Fruit fly (Drosophila melanogaster) whole organism, wandering third instar larva: ENCODE data around the gene CG9961.

Source experiments
- Abd-B ChIP-seq: fragments of >200 bp; optimal IDR thresholded peaks from 2 replicates; lab custom pipeline; 2017; ENCODE audit warnings: missing biosample characterization, missing genetic modification characterization
- CG32264 ChIP-seq: fragments of 200-800 bp; sonication (Bioruptor generic); optimal IDR thresholded peaks from 2 replicates; lab custom pipeline; 2016; ENCODE audit warnings: missing biosample characterization, missing genetic modification characterization
- CG9705 ChIP-seq: fragments of 200-800 bp; sonication (Bioruptor generic); optimal IDR thresholded peaks from 2 replicates; lab custom pipeline; 2018; ENCODE audit warnings: missing biosample characterization, mild to moderate bottlenecking, missing genetic modification characterization
- CrebA ChIP-seq: fragments of 200-800 bp; sonication (Bioruptor generic); optimal IDR thresholded peaks from 2 replicates; lab custom pipeline; 2016; ENCODE audit warnings: missing biosample characterization, mild to moderate bottlenecking, missing genetic modification characterization, borderline replicate concordance
- Dfd ChIP-seq: fragments of >200 bp; optimal IDR thresholded peaks from 2 replicates; lab custom pipeline; 2017; ENCODE audit warnings: missing biosample characterization, missing genetic modification characterization
- Dif ChIP-seq: fragments of 200-275, 200-300 bp; sonication (Bioruptor generic); optimal IDR thresholded peaks from 2 replicates; lab custom pipeline; 2018; ENCODE audit warnings: missing biosample characterization, missing genetic modification characterization; ENCODE audit not compliant: partially characterized antibody
- GATAd ChIP-seq: sonication (Bioruptor generic); optimal IDR thresholded peaks from 2 replicates; lab custom pipeline; 2016; ENCODE audit warnings: missing biosample characterization, missing genetic modification characterization
- HLH106 ChIP-seq: fragments of 200-800 bp; optimal IDR thresholded peaks from 3 replicates; lab custom pipeline; 2019; ENCODE audit warnings: missing biosample characterization, mild to moderate bottlenecking, missing genetic modification characterization, moderate library complexity
- Hnf4 ChIP-seq: fragments of 200-800 bp; sonication (Bioruptor generic); optimal IDR thresholded peaks from 2 replicates; lab custom pipeline; 2016; ENCODE audit warnings: missing biosample characterization, mild to moderate bottlenecking, missing genetic modification characterization
- Hr83 ChIP-seq: fragments of 200-300 bp; sonication (Bioruptor generic); optimal IDR thresholded peaks from 2 replicates; lab custom pipeline; 2016; ENCODE audit warnings: missing biosample characterization, mild to moderate bottlenecking, missing genetic modification characterization, moderate library complexity; ENCODE audit not compliant: poor library complexity, severe bottlenecking
- Jra ChIP-seq: sonication (Bioruptor generic); optimal IDR thresholded peaks from 2 replicates; lab custom pipeline; 2016; ENCODE audit warnings: missing biosample characterization, missing genetic modification characterization
- Mio ChIP-seq: sonication (Bioruptor generic); optimal IDR thresholded peaks from 2 replicates; lab custom pipeline; 2016; ENCODE audit warnings: missing biosample characterization, missing genetic modification characterization
- Myc ChIP-seq: fragments of >200 bp; optimal IDR thresholded peaks from 2 replicates; lab custom pipeline; 2017
- N ChIP-seq: fragments of >200 bp; optimal IDR thresholded peaks from 2 replicates; lab custom pipeline; 2018; ENCODE audit warnings: missing biosample characterization, missing external identifiers, missing genetic modification characterization
- OdsH ChIP-seq: fragments of 200-800 bp; sonication (Bioruptor generic); optimal IDR thresholded peaks from 2 replicates; lab custom pipeline; 2016; ENCODE audit warnings: missing biosample characterization, mild to moderate bottlenecking, missing genetic modification characterization
- Rel ChIP-seq, 2 experiments: fragments of 200-800 bp; sonication (Bioruptor generic) in 1 of 2; optimal IDR thresholded peaks; 2 replicates in 1 of 2; 3 replicates in 1 of 2; lab custom pipeline; 2016 to 2019; ENCODE audit warnings: mild to moderate bottlenecking in 2 of 2, missing biosample characterization in 2 of 2, missing genetic modification characterization in 2 of 2, moderate library complexity in 1 of 2
- Sp1 ChIP-seq: fragments of 200-800 bp; sonication (Bioruptor generic); optimal IDR thresholded peaks from 3 replicates; lab custom pipeline; 2019; ENCODE audit warnings: missing biosample characterization, mild to moderate bottlenecking, missing genetic modification characterization, moderate library complexity
- Vsx2 ChIP-seq: fragments of 200-300, 225-300 bp; sonication (Bioruptor generic); optimal IDR thresholded peaks from 2 replicates; lab custom pipeline; 2018; ENCODE audit warnings: missing biosample characterization, missing genetic modification characterization; ENCODE audit not compliant: partially characterized antibody
- br ChIP-seq: fragments of 200-800 bp; sonication (Bioruptor generic); optimal IDR thresholded peaks from 2 replicates; lab custom pipeline; 2016; ENCODE audit warnings: missing biosample characterization, missing genetic modification characterization
- brk ChIP-seq: fragments of 200-800 bp; sonication (Bioruptor generic); optimal IDR thresholded peaks from 2 replicates; lab custom pipeline; 2016; ENCODE audit warnings: missing biosample characterization, mild to moderate bottlenecking, missing genetic modification characterization
- dl ChIP-seq, 2 experiments: fragments of 175-275, 200-275 bp in 1 of 2; fragments of 200-275 bp in 1 of 2; sonication (Bioruptor generic); optimal IDR thresholded peaks; lab custom pipeline; 2018; ENCODE audit warnings: mild to moderate bottlenecking in 2 of 2, missing biosample characterization in 2 of 2, missing genetic modification characterization in 2 of 2, moderate library complexity in 2 of 2; ENCODE audit not compliant: partially characterized antibody in 2 of 2, insufficient read depth in 1 of 2
- dmrt93B ChIP-seq: fragments of 200-800 bp; sonication (Bioruptor generic); optimal IDR thresholded peaks from 2 replicates; lab custom pipeline; 2018; ENCODE audit warnings: missing biosample characterization, mild to moderate bottlenecking, missing genetic modification characterization
- dsf ChIP-seq: sonication (Bioruptor generic); optimal IDR thresholded peaks from 2 replicates; lab custom pipeline; 2016; ENCODE audit warnings: missing biosample characterization, missing genetic modification characterization, borderline replicate concordance
- ey ChIP-seq: fragments of 200-800 bp; sonication (Bioruptor generic); optimal IDR thresholded peaks from 2 replicates; lab custom pipeline; 2016; ENCODE audit warnings: missing biosample characterization, missing genetic modification characterization
- foxo ChIP-seq, 2 experiments: fragments of 200-800 bp; sonication (Bioruptor generic); optimal IDR thresholded peaks; 2 replicates in 1 of 2; 3 replicates in 1 of 2; lab custom pipeline; 2016 to 2017; ENCODE audit warnings: missing biosample characterization in 2 of 2, missing genetic modification characterization in 2 of 2
- fru ChIP-seq: fragments of 200-800 bp; sonication (Bioruptor generic); optimal IDR thresholded peaks from 3 replicates; lab custom pipeline; 2016; ENCODE audit warnings: missing biosample characterization, mild to moderate bottlenecking, missing genetic modification characterization
- h ChIP-seq: fragments of 200-800 bp; sonication (Bioruptor generic); optimal IDR thresholded peaks from 3 replicates; lab custom pipeline; 2016; ENCODE audit warnings: missing biosample characterization, mild to moderate bottlenecking, missing genetic modification characterization
- jim ChIP-seq: fragments of 175-275, 200-325 bp; sonication (Bioruptor generic); optimal IDR thresholded peaks from 2 replicates; lab custom pipeline; 2016; ENCODE audit warnings: missing biosample characterization, mild to moderate bottlenecking, missing genetic modification characterization
- lola ChIP-seq: fragments of >200 bp; optimal IDR thresholded peaks from 2 replicates; lab custom pipeline; 2017; ENCODE audit warnings: missing biosample characterization, missing genetic modification characterization
- psq ChIP-seq: fragments of 200-800 bp; sonication (Bioruptor generic); optimal IDR thresholded peaks from 3 replicates; lab custom pipeline; 2017; ENCODE audit warnings: missing biosample characterization, mild to moderate bottlenecking, missing genetic modification characterization, moderate library complexity
- rgr ChIP-seq: fragments of 200-800 bp; sonication (Bioruptor generic); optimal IDR thresholded peaks from 3 replicates; lab custom pipeline; 2016; ENCODE audit warnings: missing biosample characterization, mild to moderate bottlenecking, missing genetic modification characterization
- sv ChIP-seq: fragments of 200-800 bp; sonication (Bioruptor generic); optimal IDR thresholded peaks from 3 replicates; lab custom pipeline; 2016; ENCODE audit warnings: missing biosample characterization, missing genetic modification characterization
- usp ChIP-seq: fragments of >200 bp; optimal IDR thresholded peaks from 2 replicates; lab custom pipeline; 2017; ENCODE audit warnings: missing biosample characterization, missing genetic modification characterization
- woc ChIP-seq: sonication (Bioruptor generic); optimal IDR thresholded peaks from 2 replicates; lab custom pipeline; 2016; ENCODE audit warnings: missing biosample characterization, mild to moderate bottlenecking, missing genetic modification characterization

Gene CG9961

dm6 chr2L:2750337-2751084 lies 5.8 kb upstream of the CG9961 start (continued):
- TF ChIP-seq dsf (GFP tag; lab: Kevin White, UChicago) = no peak

dm6 chr2L:2749144-2749766 lies 4.5 kb upstream of the CG9961 start:
- no peak for TF ChIP-seq dsf (GFP tag; lab: Kevin White, UChicago)
- TF ChIP-seq Jra (GFP tag; lab: Kevin White, UChicago) = no peak
- TF ChIP-seq rgr (GFP tag; lab: Kevin White, UChicago) = peak; percentile 7
- peak; percentile 81 for TF ChIP-seq Myc (lab: Kevin White, UChicago)
- no peak for TF ChIP-seq Rel (GFP tag; optimal IDR thresholded peaks at IDR 0.05; lab: Kevin White, UChicago)
- peak; percentile 43 for TF ChIP-seq Rel (tag; optimal IDR thresholded peaks at IDR 0.05; lab: Kevin White, UChicago)
- TF ChIP-seq CG9705 (GFP tag; lab: Kevin White, UChicago) = no peak
- TF ChIP-seq Hr83 (GFP tag; lab: Kevin White, UChicago) = peak; percentile 0
- TF ChIP-seq ey (GFP tag; lab: Kevin White, UChicago) = no peak
- no peak for TF ChIP-seq lola
- TF ChIP-seq CG32264 = no peak
- no peak for TF ChIP-seq brk (GFP tag; lab: Kevin White, UChicago)
- TF ChIP-seq foxo (GFP tag; optimal IDR thresholded peaks at IDR 0.05; lab: Kevin White, UChicago) = peak in 1 of 2 experiments; percentile 56
- no peak for TF ChIP-seq CrebA
- TF ChIP-seq Abd-B (GFP tag; lab: Kevin White, UChicago) = no peak
- no peak for TF ChIP-seq usp
- TF ChIP-seq woc = peak; percentile 77
- TF ChIP-seq Mio (GFP tag; lab: Kevin White, UChicago) = no peak
- TF ChIP-seq h (GFP tag; lab: Kevin White, UChicago) = peak; percentile 14
- TF ChIP-seq dl (GFP tag; optimal IDR thresholded peaks at IDR 0.05; lab: Kevin White, UChicago; ENCODE audit: insufficient read depth in 1 of 2, partially characterized antibody in 2 of 2) = no peak
- TF ChIP-seq br (GFP tag; lab: Kevin White, UChicago) = peak; percentile 26
- no peak for TF ChIP-seq jim (GFP tag; lab: Kevin White, UChicago)
- no peak for TF ChIP-seq Vsx2
- TF ChIP-seq fru (GFP tag; lab: Kevin White, UChicago) = no peak
- TF ChIP-seq Sp1 (GFP tag; lab: Kevin White, UChicago) = peak; percentile 15
- TF ChIP-seq OdsH = peak; percentile 0
- TF ChIP-seq Dfd = no peak
- TF ChIP-seq, all 38 proteins: peak for 10

dm6 chr2L:2748480-2749143 lies 3.9 kb upstream of the CG9961 start:
- peak; percentile 39 for TF ChIP-seq Mio (GFP tag; lab: Kevin White, UChicago)
- TF ChIP-seq jim (GFP tag; lab: Kevin White, UChicago) = peak; percentile 46
- no peak for TF ChIP-seq N (GFP tag; lab: Kevin White, UChicago)
- TF ChIP-seq Myc (lab: Kevin White, UChicago) = peak; percentile 79
- peak; percentile 94 for TF ChIP-seq Sp1 (GFP tag; lab: Kevin White, UChicago)
- TF ChIP-seq dmrt93B (GFP tag; lab: Kevin White, UChicago) = peak; percentile 88
- no peak for TF ChIP-seq dl (GFP tag; optimal IDR thresholded peaks at IDR 0.05; lab: Kevin White, UChicago; ENCODE audit: insufficient read depth in 1 of 2, partially characterized antibody in 2 of 2)
- peak; percentile 85 for TF ChIP-seq OdsH
- no peak for TF ChIP-seq Dif (GFP tag; lab: Kevin White, UChicago)
- peak; percentile 61 for TF ChIP-seq dsf (GFP tag; lab: Kevin White, UChicago)
- TF ChIP-seq br (GFP tag; lab: Kevin White, UChicago) = peak; percentile 85
- peak in 1 of 2 experiments; percentile 92 for TF ChIP-seq foxo (GFP tag; optimal IDR thresholded peaks at IDR 0.05; lab: Kevin White, UChicago)
- peak; percentile 78 for TF ChIP-seq sv (GFP tag; lab: Kevin White, UChicago)
- no peak for TF ChIP-seq Rel (GFP tag; optimal IDR thresholded peaks at IDR 0.05; lab: Kevin White, UChicago)
- peak; percentile 77 for TF ChIP-seq Rel (tag; optimal IDR thresholded peaks at IDR 0.05; lab: Kevin White, UChicago)
- TF ChIP-seq woc = peak; percentile 92
- peak; percentile 86 for TF ChIP-seq CG9705 (GFP tag; lab: Kevin White, UChicago)
- peak; percentile 88 for TF ChIP-seq psq
- TF ChIP-seq fru (GFP tag; lab: Kevin White, UChicago) = peak; percentile 86
- no peak for TF ChIP-seq GATAd
- peak; percentile 93 for TF ChIP-seq rgr (GFP tag; lab: Kevin White, UChicago)
- peak; percentile 82 for TF ChIP-seq ey (GFP tag; lab: Kevin White, UChicago)
- peak; percentile 91 for TF ChIP-seq h (GFP tag; lab: Kevin White, UChicago)
- TF ChIP-seq HLH106 (tag; lab: Kevin White, UChicago) = peak; percentile 93
- peak; percentile 82 for TF ChIP-seq Jra (GFP tag; lab: Kevin White, UChicago)
- peak; percentile 91 for TF ChIP-seq Hr83 (GFP tag; lab: Kevin White, UChicago)
- TF ChIP-seq Hnf4 = no peak
